Worm (Caenorhabditis elegans) whole organism, L4 larva: ENCODE measurements around the gene T16G12.7.
"Not testable (repeated sequence)": the region's sequence is repeated elsewhere in the genome, so short reads cannot be mapped to it uniquely, and the experiment has no call there.

Experiments
- dve-1 ChIP-seq: sonication (generic microtip); optimal IDR thresholded peaks from 2 replicates; lab custom pipeline; 2017; ENCODE audit warnings: antibody characterized with exemption, mild to moderate bottlenecking, missing genetic modification characterization, missing compliant biosample characterization; ENCODE audit not compliant: insufficient read depth
- lin-13 ChIP-seq: fragments of 150-350 bp; optimal IDR thresholded peaks from 2 replicates; lab custom pipeline; 2014; ENCODE audit warnings: missing biosample characterization, missing genetic modification reagents, missing genetic modification characterization
- nhr-28 ChIP-seq: fragments of 150-350 bp; optimal IDR thresholded peaks from 2 replicates; lab custom pipeline; 2014; ENCODE audit warnings: missing biosample characterization, missing genetic modification characterization
- nhr-76 ChIP-seq: fragments of 150-350 bp; optimal IDR thresholded peaks from 2 replicates; lab custom pipeline; 2014; ENCODE audit warnings: missing biosample characterization, missing genetic modification characterization
- set-16 ChIP-seq: fragments of 200-800 bp; sonication (Bioruptor generic); IDR thresholded peaks from 2 replicates; pipeline ENCODE4 v1.3.6; 2022; ENCODE audit warnings: missing genetic modification reagents, missing genetic modification characterization, missing compliant biosample characterization
- snpc-1.2 ChIP-seq: fragments of 200-800 bp; sonication (Bioruptor generic); IDR thresholded peaks from 2 replicates; pipeline ENCODE4 v1.3.6; 2022; ENCODE audit warnings: missing genetic modification reagents, missing genetic modification characterization, missing compliant biosample characterization

DNA sequence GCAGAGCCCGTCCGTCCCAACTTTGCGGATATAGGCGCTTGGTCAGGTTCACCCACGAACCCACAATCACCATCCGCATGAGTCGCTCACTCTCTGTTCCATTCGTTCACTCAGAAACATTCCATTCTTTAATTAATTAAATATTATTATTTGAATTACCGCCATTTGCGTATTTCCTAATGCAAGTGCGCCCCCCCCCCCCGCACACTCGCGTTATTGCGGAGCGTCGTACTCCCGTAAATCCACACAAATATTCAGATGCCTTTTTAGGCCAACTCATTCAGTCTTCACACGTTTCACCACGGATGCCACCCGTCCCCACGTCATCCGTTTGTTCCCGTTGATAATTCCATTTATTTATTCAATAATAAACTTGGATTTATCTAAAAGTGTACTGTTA lies 10.4 kb upstream of the T16G12.7 start, which contains the start of gene T16G12.3:
- not testable (repeated sequence) for TF ChIP-seq dve-1 (tag; lab: Kevin White, UChicago); nhr-76 (tag; lab: Kevin White, UChicago); set-16 (GFP tag; lab: Robert Waterston, UW); nhr-28 (tag; lab: Kevin White, UChicago); lin-13 (GFP tag; lab: Kevin White, UChicago); snpc-1.2 (GFP tag; lab: Robert Waterston, UW)
